Worm (Caenorhabditis elegans) whole organism, L2 larva: ENCODE measurements around the gene ZK742.7.

ENCODE experiments used
- C34F6.9 ChIP-seq: fragments of 150-350 bp; optimal IDR thresholded peaks from 2 replicates; lab custom pipeline; 2014; ENCODE audit warnings: missing biosample characterization, missing genetic modification characterization
- F13H6.1 ChIP-seq: sonication (generic microtip); optimal IDR thresholded peaks from 2 replicates; lab custom pipeline; 2016; ENCODE audit warnings: missing genetic modification characterization, missing compliant biosample characterization
- R02D3.7 ChIP-seq: fragments of 150-350 bp; optimal IDR thresholded peaks from 2 replicates; lab custom pipeline; 2014; ENCODE audit warnings: missing biosample characterization, missing genetic modification characterization
- Y55F3AM.14 ChIP-seq: fragments of 200-800 bp; sonication (Bioruptor generic); optimal IDR thresholded peaks from 2 replicates; lab custom pipeline; 2018; ENCODE audit warnings: mild to moderate bottlenecking, missing genetic modification characterization, missing compliant biosample characterization
- ama-1 ChIP-seq: fragments of 150-350 bp; optimal IDR thresholded peaks from 2 replicates; lab custom pipeline; 2018; ENCODE audit warnings: inconsistent platforms
- blmp-1 ChIP-seq: sonication (generic microtip); optimal IDR thresholded peaks from 2 replicates; lab custom pipeline; 2017; ENCODE audit warnings: missing genetic modification characterization, mild to moderate bottlenecking, missing compliant biosample characterization, antibody characterized with exemption, moderate library complexity; ENCODE audit not compliant: insufficient read depth
- ceh-16 ChIP-seq: fragments of 150-350 bp; optimal IDR thresholded peaks from 2 replicates; lab custom pipeline; 2014; ENCODE audit warnings: missing biosample characterization, missing genetic modification characterization
- ceh-82 ChIP-seq: fragments of 150-350 bp; optimal IDR thresholded peaks from 2 replicates; lab custom pipeline; 2014; ENCODE audit warnings: missing biosample characterization, missing genetic modification characterization
- crh-2 ChIP-seq: sonication (generic microtip); optimal IDR thresholded peaks from 2 replicates; lab custom pipeline; 2017; ENCODE audit warnings: missing biosample characterization, missing genetic modification characterization
- egl-27 ChIP-seq: sonication (generic microtip); optimal IDR thresholded peaks from 3 replicates; lab custom pipeline; 2017; ENCODE audit warnings: missing biosample characterization, missing genetic modification reagents, missing genetic modification characterization
- elt-1 ChIP-seq: fragments of 150-350 bp; optimal IDR thresholded peaks from 2 replicates; lab custom pipeline; 2014; ENCODE audit warnings: missing biosample characterization, missing genetic modification characterization
- fos-1 ChIP-seq: fragments of 150-350 bp; optimal IDR thresholded peaks from 2 replicates; lab custom pipeline; 2014; ENCODE audit warnings: missing biosample characterization, missing genetic modification characterization
- gmeb-1 ChIP-seq: fragments of 150-350 bp; optimal IDR thresholded peaks from 2 replicates; lab custom pipeline; 2014; ENCODE audit warnings: missing biosample characterization, missing genetic modification characterization
- lin-11 ChIP-seq: fragments of 150-350 bp; sonication (generic microtip); optimal IDR thresholded peaks from 2 replicates; lab custom pipeline; 2014; ENCODE audit warnings: missing biosample characterization, missing genetic modification characterization, inconsistent platforms, mixed read lengths
- lin-13 ChIP-seq: fragments of 150-350 bp; optimal IDR thresholded peaks from 2 replicates; lab custom pipeline; 2014; ENCODE audit warnings: missing biosample characterization, missing genetic modification reagents, missing genetic modification characterization
- lin-39 ChIP-seq: fragments of 150-350 bp; optimal IDR thresholded peaks from 2 replicates; lab custom pipeline; 2014; ENCODE audit warnings: missing biosample characterization, missing genetic modification reagents, missing genetic modification characterization
- lsy-2 ChIP-seq, 2 experiments: fragments of 150-350 bp in 1 of 2; sonication (generic microtip) in 1 of 2; optimal IDR thresholded peaks; 2 replicates each; lab custom pipeline; 2014 to 2017; ENCODE audit warnings: missing biosample characterization in 2 of 2, missing genetic modification characterization in 2 of 2
- mab-5 ChIP-seq: fragments of 150-350 bp; optimal IDR thresholded peaks from 2 replicates; lab custom pipeline; 2014; ENCODE audit warnings: missing biosample characterization, missing genetic modification characterization
- mbf-1 ChIP-seq: sonication (generic microtip); optimal IDR thresholded peaks from 2 replicates; lab custom pipeline; 2017; ENCODE audit warnings: missing biosample characterization, missing genetic modification characterization
- nhr-10 ChIP-seq: sonication (generic microtip); optimal IDR thresholded peaks from 2 replicates; lab custom pipeline; 2017; ENCODE audit warnings: missing biosample characterization, missing genetic modification characterization
- nhr-12 ChIP-seq: fragments of 150-350 bp; optimal IDR thresholded peaks from 2 replicates; lab custom pipeline; 2014; ENCODE audit warnings: missing biosample characterization, missing genetic modification characterization
- nhr-129 ChIP-seq: fragments of 150-350 bp; optimal IDR thresholded peaks from 2 replicates; lab custom pipeline; 2014; ENCODE audit warnings: missing biosample characterization, missing genetic modification characterization
- nhr-21 ChIP-seq: fragments of 150-350 bp; optimal IDR thresholded peaks from 2 replicates; lab custom pipeline; 2014; ENCODE audit warnings: missing biosample characterization, missing genetic modification characterization
- nhr-23 ChIP-seq: fragments of 150-350 bp; optimal IDR thresholded peaks from 2 replicates; lab custom pipeline; 2014; ENCODE audit warnings: missing biosample characterization, missing genetic modification reagents, missing genetic modification characterization
- nhr-237 ChIP-seq: fragments of 150-350 bp; optimal IDR thresholded peaks from 2 replicates; lab custom pipeline; 2014; ENCODE audit warnings: missing biosample characterization, missing genetic modification characterization
- nhr-25 ChIP-seq: fragments of 150-350 bp; sonication (generic microtip); optimal IDR thresholded peaks from 3 replicates; lab custom pipeline; 2014; ENCODE audit warnings: missing biosample characterization, missing genetic modification characterization
- nhr-77 ChIP-seq: fragments of 150-350 bp; optimal IDR thresholded peaks from 2 replicates; lab custom pipeline; 2014; ENCODE audit warnings: missing biosample characterization, missing genetic modification characterization
- peb-1 ChIP-seq: fragments of 150-350 bp; optimal IDR thresholded peaks from 2 replicates; lab custom pipeline; 2014; ENCODE audit warnings: missing biosample characterization, missing genetic modification characterization
- sma-3 ChIP-seq: sonication (generic microtip); optimal IDR thresholded peaks from 2 replicates; lab custom pipeline; 2016; ENCODE audit warnings: missing genetic modification reagents, missing genetic modification characterization, missing compliant biosample characterization
- sma-9 ChIP-seq, 2 experiments: fragments of 150-350 bp in 1 of 2; sonication (generic microtip) in 1 of 2; optimal IDR thresholded peaks; 2 replicates each; lab custom pipeline; 2014 to 2016; ENCODE audit warnings: missing genetic modification characterization in 2 of 2, mild to moderate bottlenecking in 1 of 2, missing biosample characterization in 1 of 2, missing compliant biosample characterization in 1 of 2, missing genetic modification reagents in 1 of 2, moderate library complexity in 1 of 2
- snpc-4 ChIP-seq: fragments of 150-350 bp; optimal IDR thresholded peaks from 2 replicates; lab custom pipeline; 2014; ENCODE audit warnings: missing biosample characterization, missing genetic modification characterization
- unc-39 ChIP-seq: fragments of 150-350 bp; optimal IDR thresholded peaks from 2 replicates; lab custom pipeline; 2014; ENCODE audit warnings: missing biosample characterization, missing genetic modification characterization
- unc-55 ChIP-seq: fragments of 150-350 bp; sonication (generic microtip); optimal IDR thresholded peaks from 3 replicates; lab custom pipeline; 2014; ENCODE audit warnings: missing biosample characterization, missing genetic modification reagents, missing genetic modification characterization
- unc-62 ChIP-seq: fragments of 150-350 bp; optimal IDR thresholded peaks from 2 replicates; lab custom pipeline; 2014; ENCODE audit warnings: missing biosample characterization, missing genetic modification reagents, missing genetic modification characterization
- zag-1 ChIP-seq: fragments of 150-350 bp; optimal IDR thresholded peaks from 2 replicates; lab custom pipeline; 2014; ENCODE audit warnings: missing biosample characterization, missing genetic modification characterization
- ztf-1 ChIP-seq: fragments of 200-800 bp; sonication (Bioruptor generic); conservative IDR thresholded peaks from 2 replicates; pipeline ENCODE4 v1.3.6; 2022; ENCODE audit warnings: missing genetic modification characterization, missing compliant biosample characterization
- ztf-11 ChIP-seq: sonication (generic microtip); optimal IDR thresholded peaks from 2 replicates; lab custom pipeline; 2017; ENCODE audit warnings: missing biosample characterization, missing genetic modification characterization

ZK742.7 gene

ce11 chrV:7830952-7831351 is 32.8 kb downstream of the ZK742.7 start:
- no peak for TF ChIP-seq lsy-2 (tag; optimal IDR thresholded peaks at IDR 0.05; lab: Kevin White, UChicago)
- no peak for TF ChIP-seq C34F6.9 (tag; lab: Kevin White, UChicago)
- no peak for TF ChIP-seq unc-62 (GFP tag; lab: Kevin White, UChicago)
- TF ChIP-seq gmeb-1 (tag; lab: Kevin White, UChicago) = no peak
- no peak for TF ChIP-seq elt-1 (tag; lab: Kevin White, UChicago)
- no peak for TF ChIP-seq lin-39 (tag; lab: Kevin White, UChicago)
- TF ChIP-seq unc-55 = no peak
- no peak for TF ChIP-seq lin-13 (GFP tag; lab: Kevin White, UChicago)
- no peak for TF ChIP-seq zag-1 (tag; lab: Kevin White, UChicago)
- TF ChIP-seq ceh-82 (tag; lab: Kevin White, UChicago) = no peak
- no peak for TF ChIP-seq mbf-1 (tag; lab: Kevin White, UChicago)
- no peak for TF ChIP-seq R02D3.7 (tag; lab: Kevin White, UChicago)
- no peak for TF ChIP-seq peb-1 (tag; lab: Kevin White, UChicago)
- no peak for TF ChIP-seq ama-1
- TF ChIP-seq blmp-1 (tag; lab: Kevin White, UChicago) = no peak
- TF ChIP-seq nhr-25 (tag; lab: Kevin White, UChicago) = no peak
- TF ChIP-seq nhr-12 (tag; lab: Kevin White, UChicago) = no peak
- TF ChIP-seq nhr-23 = no peak
- TF ChIP-seq, all 48 proteins: peak for 0

DNA sequence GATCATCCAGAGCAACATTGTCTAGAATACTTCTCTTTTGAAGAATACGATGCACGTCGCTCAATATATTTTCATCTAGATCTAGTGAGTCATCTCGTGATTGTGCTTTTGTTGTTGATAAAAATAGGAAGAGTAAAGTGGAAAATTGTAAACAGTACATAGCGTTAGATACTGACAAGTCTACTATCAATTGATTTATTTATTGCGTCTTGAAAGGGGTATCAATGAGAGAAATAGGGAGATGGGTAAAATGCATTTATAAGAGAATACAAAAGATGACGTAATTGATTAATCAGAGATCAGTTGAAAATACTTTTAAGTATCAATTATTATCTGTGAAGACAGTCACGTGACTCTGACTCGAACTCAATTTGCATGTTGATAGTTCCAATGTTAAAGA is 38.7 kb downstream of the ZK742.7 start, which contains the start of gene txt-5:
txt-5 (minus strand) TSS at position 224 of the 400 bp plus-strand sequence.
- TF ChIP-seq sma-9 (GFP tag; optimal IDR thresholded peaks at IDR 0.05; lab: Kevin White, UChicago) (peak; percentile 19), sma-9 (tag; optimal IDR thresholded peaks at IDR 0.05; lab: Kevin White, UChicago) (no peak), crh-2 (peak; percentile 53), nhr-10 (tag; lab: Kevin White, UChicago) (no peak), sma-3 (GFP tag; lab: Kevin White, UChicago) (peak; percentile 77), gmeb-1 (tag; lab: Kevin White, UChicago) (peak; percentile 29), nhr-25 (tag; lab: Kevin White, UChicago) (peak; percentile 44), fos-1 (peak; percentile 28), zag-1 (tag; lab: Kevin White, UChicago) (no peak), nhr-21 (tag; lab: Kevin White, UChicago) (peak; percentile 20), nhr-129 (tag; lab: Kevin White, UChicago) (peak; percentile 39), ama-1 (peak; percentile 26)

- no peak for TF ChIP-seq peb-1 (tag; lab: Kevin White, UChicago)
- TF ChIP-seq sma-3 (GFP tag; lab: Kevin White, UChicago) = peak; percentile 12
- TF ChIP-seq egl-27 (tag; lab: Kevin White, UChicago) = no peak
- peak; percentile 22 for TF ChIP-seq sma-9 (GFP tag; optimal IDR thresholded peaks at IDR 0.05; lab: Kevin White, UChicago)
- TF ChIP-seq sma-9 (tag; optimal IDR thresholded peaks at IDR 0.05; lab: Kevin White, UChicago) = no peak
- no peak for TF ChIP-seq R02D3.7 (tag; lab: Kevin White, UChicago)
- TF ChIP-seq mab-5 (tag; lab: Kevin White, UChicago) = no peak
- no peak for TF ChIP-seq Y55F3AM.14
- no peak for TF ChIP-seq nhr-10 (tag; lab: Kevin White, UChicago)
- no peak for TF ChIP-seq ztf-11 (tag; lab: Kevin White, UChicago)
- no peak for TF ChIP-seq nhr-12 (tag; lab: Kevin White, UChicago)
- peak; percentile 12 for TF ChIP-seq fos-1
- TF ChIP-seq F13H6.1 (tag; lab: Kevin White, UChicago) = no peak
- no peak for TF ChIP-seq unc-55
- no peak for TF ChIP-seq nhr-77 (tag; lab: Kevin White, UChicago)
- no peak for TF ChIP-seq nhr-237 (tag; lab: Kevin White, UChicago)
- TF ChIP-seq C34F6.9 (tag; lab: Kevin White, UChicago) = no peak
- no peak for TF ChIP-seq unc-39 (tag; lab: Kevin White, UChicago)
- TF ChIP-seq nhr-23 = no peak
- no peak for TF ChIP-seq ceh-16 (tag; lab: Kevin White, UChicago)
- no peak for TF ChIP-seq lin-11 (tag; lab: Kevin White, UChicago)
- no peak for TF ChIP-seq snpc-4 (tag; lab: Kevin White, UChicago)
- TF ChIP-seq ztf-1 (GFP tag; lab: Robert Waterston, UW) = no peak
- no peak for TF ChIP-seq ama-1
- TF ChIP-seq nhr-25 (tag; lab: Kevin White, UChicago) = no peak
- TF ChIP-seq, all 48 proteins: peak for 3
Observed at ce11 chrV:7837809-7838208, 39.6 kb downstream of the ZK742.7 start, which contains the start of gene ttr-33. ttr-33 (minus strand) TSS chrV:7837909.
